Fruit fly (Drosophila melanogaster): ENCODE measurements around the gene CG7071.

CG7071 gene

dm6 chr3R:22362218-22362907 lies at the start of gene CG7071, which contains the start of the genes JMJD6 and Muted:
TSS of gene CG7071 (plus strand) at chr3R:22362620.
TSS of gene JMJD6 (minus strand) at chr3R:22362371.
TSS of gene Muted (plus strand) at chr3R:22362620.
- TF ChIP-seq insv (optimal IDR thresholded peaks at IDR 0.05) (no peak), psq (optimal IDR thresholded peaks at IDR 0.05) (no peak), Myc (optimal IDR thresholded peaks at IDR 0.05) (no peak), Sin3A (optimal IDR thresholded peaks at IDR 0.05) (no peak), h (optimal IDR thresholded peaks at IDR 0.05) (no peak), ttk (optimal IDR thresholded peaks at IDR 0.05) (no peak)

dm6 chr3R:22323994-22324393 lies 38.4 kb upstream of the CG7071 start, which contains the start of gene CG34377:
TSS of gene CG34377 (minus strand) at chr3R:22324094.
- TF ChIP-seq insv (optimal IDR thresholded peaks at IDR 0.05) (no peak), psq (optimal IDR thresholded peaks at IDR 0.05) (no peak), Sin3A (optimal IDR thresholded peaks at IDR 0.05) (no peak)

- TF ChIP-seq h (optimal IDR thresholded peaks at IDR 0.05) (no peak), ttk (optimal IDR thresholded peaks at IDR 0.05) (no peak), psq (optimal IDR thresholded peaks at IDR 0.05) (no peak), insv (optimal IDR thresholded peaks at IDR 0.05) (no peak), Sin3A (optimal IDR thresholded peaks at IDR 0.05) (no peak), Myc (optimal IDR thresholded peaks at IDR 0.05) (no peak)
Observed at dm6 chr3R:22324736-22325135, 37.7 kb upstream of the CG7071 start.

- TF ChIP-seq psq (optimal IDR thresholded peaks at IDR 0.05) (no peak), h (optimal IDR thresholded peaks at IDR 0.05) (no peak), Myc (optimal IDR thresholded peaks at IDR 0.05) (no peak), Sin3A (optimal IDR thresholded peaks at IDR 0.05) (no peak), insv (optimal IDR thresholded peaks at IDR 0.05) (no peak), ttk (optimal IDR thresholded peaks at IDR 0.05) (no peak)
Observed at dm6 chr3R:22328665-22329350, 33.6 kb upstream of the CG7071 start, which contains the start of gene CG7080. TSS of gene CG7080 (plus strand) at chr3R:22329300.

- TF ChIP-seq insv (optimal IDR thresholded peaks at IDR 0.05) = no peak
- TF ChIP-seq psq (optimal IDR thresholded peaks at IDR 0.05) = no peak
- no peak for TF ChIP-seq ttk (optimal IDR thresholded peaks at IDR 0.05)
- TF ChIP-seq Myc (optimal IDR thresholded peaks at IDR 0.05) = no peak
- no peak for TF ChIP-seq h (optimal IDR thresholded peaks at IDR 0.05)
- no peak for TF ChIP-seq Sin3A (optimal IDR thresholded peaks at IDR 0.05)
Observed at dm6 chr3R:22330512-22331119, 31.8 kb upstream of the CG7071 start, which contains the start of gene CG33721. TSS of gene CG33721 (plus strand) at chr3R:22331069.

dm6 chr3R:22331691-22332090 lies 30.7 kb upstream of the CG7071 start, which contains the start of gene CG13862:
TSS of gene CG13862 (plus strand) at chr3R:22331991.
- TF ChIP-seq Sin3A (optimal IDR thresholded peaks at IDR 0.05) (no peak), h (optimal IDR thresholded peaks at IDR 0.05) (no peak), ttk (optimal IDR thresholded peaks at IDR 0.05) (no peak), Myc (optimal IDR thresholded peaks at IDR 0.05) (no peak)

dm6 chr3R:22334050-22334449 lies 28.4 kb upstream of the CG7071 start, which contains the start of gene CG5391:
TSS of gene CG5391 (minus strand) at chr3R:22334150.
- TF ChIP-seq ttk (optimal IDR thresholded peaks at IDR 0.05) (no peak), Myc (optimal IDR thresholded peaks at IDR 0.05) (no peak), psq (optimal IDR thresholded peaks at IDR 0.05) (no peak), insv (optimal IDR thresholded peaks at IDR 0.05) (no peak), h (optimal IDR thresholded peaks at IDR 0.05) (no peak), Sin3A (optimal IDR thresholded peaks at IDR 0.05) (no peak)

- no peak for TF ChIP-seq ttk (optimal IDR thresholded peaks at IDR 0.05)
- TF ChIP-seq Sin3A (optimal IDR thresholded peaks at IDR 0.05) = no peak
- TF ChIP-seq Myc (optimal IDR thresholded peaks at IDR 0.05) = no peak
- no peak for TF ChIP-seq insv (optimal IDR thresholded peaks at IDR 0.05)
- TF ChIP-seq h (optimal IDR thresholded peaks at IDR 0.05) = no peak
- no peak for TF ChIP-seq psq (optimal IDR thresholded peaks at IDR 0.05)
Observed at dm6 chr3R:22339510-22339909, 22.9 kb upstream of the CG7071 start.

- no peak for TF ChIP-seq h (optimal IDR thresholded peaks at IDR 0.05)
- TF ChIP-seq Myc (optimal IDR thresholded peaks at IDR 0.05) = no peak
- no peak for TF ChIP-seq psq (optimal IDR thresholded peaks at IDR 0.05)
- no peak for TF ChIP-seq ttk (optimal IDR thresholded peaks at IDR 0.05)
- no peak for TF ChIP-seq insv (optimal IDR thresholded peaks at IDR 0.05)
Observed at dm6 chr3R:22340207-22340606, 22.2 kb upstream of the CG7071 start, which contains the start of gene CG5388. TSS of gene CG5388 (minus strand) at chr3R:22340307.

dm6 chr3R:22341652-22342051 lies 20.8 kb upstream of the CG7071 start:
- no peak for TF ChIP-seq Sin3A (optimal IDR thresholded peaks at IDR 0.05)
- no peak for TF ChIP-seq Myc (optimal IDR thresholded peaks at IDR 0.05)
- TF ChIP-seq h (optimal IDR thresholded peaks at IDR 0.05) = no peak
- TF ChIP-seq psq (optimal IDR thresholded peaks at IDR 0.05) = no peak
- no peak for TF ChIP-seq insv (optimal IDR thresholded peaks at IDR 0.05)
- TF ChIP-seq ttk (optimal IDR thresholded peaks at IDR 0.05) = no peak

- no peak for TF ChIP-seq Sin3A (optimal IDR thresholded peaks at IDR 0.05)
- no peak for TF ChIP-seq ttk (optimal IDR thresholded peaks at IDR 0.05)
- no peak for TF ChIP-seq insv (optimal IDR thresholded peaks at IDR 0.05)
- TF ChIP-seq Myc (optimal IDR thresholded peaks at IDR 0.05) = no peak
- TF ChIP-seq h (optimal IDR thresholded peaks at IDR 0.05) = no peak
- no peak for TF ChIP-seq psq (optimal IDR thresholded peaks at IDR 0.05)
Observed at dm6 chr3R:22342151-22342550, 20.3 kb upstream of the CG7071 start, which contains the start of gene CG5386. TSS of gene CG5386 (minus strand) at chr3R:22342251.

- TF ChIP-seq Sin3A (optimal IDR thresholded peaks at IDR 0.05) (no peak), Myc (optimal IDR thresholded peaks at IDR 0.05) (no peak), h (optimal IDR thresholded peaks at IDR 0.05) (no peak), insv (optimal IDR thresholded peaks at IDR 0.05) (no peak), ttk (optimal IDR thresholded peaks at IDR 0.05) (no peak), psq (optimal IDR thresholded peaks at IDR 0.05) (no peak)
Observed at dm6 chr3R:22342708-22343107, 19.7 kb upstream of the CG7071 start.
